Fruit fly (Drosophila melanogaster): ENCODE results near the gene CG8475.
A peak's percentile ranks its signal among the peaks of the same experiment; 100 is the strongest.

CG8475 gene

DNA sequence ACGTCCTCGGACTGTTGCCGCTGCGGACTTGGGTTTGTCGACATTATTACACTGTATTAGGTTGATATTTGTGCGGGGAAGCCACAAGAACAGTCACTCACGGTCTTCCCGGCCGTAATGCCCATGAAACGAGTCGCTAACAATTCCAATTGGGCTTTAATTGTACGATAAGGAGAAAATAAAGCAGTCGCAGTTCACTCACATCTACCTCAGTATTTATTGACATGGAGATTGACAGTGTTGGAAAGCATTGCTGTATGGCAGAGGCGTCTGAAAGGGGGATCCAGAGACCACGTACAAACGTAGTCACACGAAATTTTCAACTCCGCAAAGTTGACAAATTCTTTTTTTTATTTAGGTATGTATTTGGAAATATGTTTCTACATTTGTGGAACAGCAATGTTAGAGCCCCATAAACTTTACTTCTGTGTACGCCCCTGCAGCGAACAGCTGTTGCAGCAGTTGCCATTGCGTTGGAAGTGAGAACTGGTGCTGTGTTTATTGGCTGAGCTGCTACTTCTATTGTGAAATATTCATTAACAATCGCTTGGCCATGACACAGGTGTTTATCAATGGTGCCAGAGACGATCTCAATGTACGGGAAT, 16.1 kb upstream of the CG8475 start, which contains the start of the genes CG8372 and CG8360 (continued):
- TF ChIP-seq CG6276 (GFP tag; optimal IDR thresholded peaks at IDR 0.05) (peak; percentile 98), salr (GFP tag; optimal IDR thresholded peaks at IDR 0.05) (peak; percentile 98 to 99), CG8119 (GFP tag; IDR thresholded peaks at IDR 0.05) (peak; percentile 98), Sox14 (GFP tag; optimal IDR thresholded peaks at IDR 0.05) (peak; percentile 100), acj6 (GFP tag; optimal IDR thresholded peaks at IDR 0.05) (peak; percentile 100), CG6792 (GFP tag; optimal IDR thresholded peaks at IDR 0.05) (peak; percentile 99), CG31627 (GFP tag; optimal IDR thresholded peaks at IDR 0.05) (peak; percentile 100), CG3032 (tag; optimal IDR thresholded peaks at IDR 0.05) (peak; percentile 99), pdm3 (GFP tag; optimal IDR thresholded peaks at IDR 0.05) (peak; percentile 100), spab (GFP tag; optimal IDR thresholded peaks at IDR 0.05) (peak; percentile 99), ss (GFP tag; optimal IDR thresholded peaks at IDR 0.05) (peak; percentile 98 to 99), CG8319 (GFP tag; optimal IDR thresholded peaks at IDR 0.05) (peak; percentile 99), Eip78C (GFP tag) (peak; percentile 100), Hr38 (GFP tag; optimal IDR thresholded peaks at IDR 0.05) (peak; percentile 97), Sox15 (GFP tag; optimal IDR thresholded peaks at IDR 0.05) (peak; percentile 99), esn (GFP tag; optimal IDR thresholded peaks at IDR 0.05) (peak; percentile 100), CG16779 (tag; optimal IDR thresholded peaks at IDR 0.05) (peak; percentile 98), Smox (GFP tag; optimal IDR thresholded peaks at IDR 0.05) (peak; percentile 99), dac (GFP tag; optimal IDR thresholded peaks at IDR 0.05) (peak; percentile 99)

DNA sequence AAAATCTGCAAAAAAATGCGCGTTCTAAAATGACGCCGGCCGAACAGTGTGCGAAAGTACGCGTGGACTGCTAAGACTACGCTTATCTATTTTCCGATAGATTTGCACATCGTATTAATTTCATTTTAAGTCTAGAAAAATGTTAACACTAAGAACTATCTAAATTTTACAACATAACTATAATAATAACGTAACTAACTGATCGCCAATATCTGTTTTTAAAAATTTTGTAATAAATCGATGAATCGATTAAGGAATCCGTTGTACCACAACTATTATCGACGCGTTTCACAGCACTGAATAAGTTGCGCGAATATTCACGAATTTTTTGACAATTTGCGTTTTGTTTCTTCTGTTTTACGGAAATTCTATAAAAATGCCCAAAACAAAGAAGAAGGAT, 14.4 kb upstream of the CG8475 start, which contains the start of gene Ssb-c31a:
Gene Ssb-c31a (plus strand): TSS at position 278 of the 400 bp plus-strand sequence.
- no peak for TF ChIP-seq CG1621 (tag; optimal IDR thresholded peaks at IDR 0.05)
- peak; percentile 5 for TF ChIP-seq CG9139 (GFP tag; optimal IDR thresholded peaks at IDR 0.05)
- no peak for TF ChIP-seq dac (GFP tag; optimal IDR thresholded peaks at IDR 0.05)
- TF ChIP-seq topi (GFP tag; optimal IDR thresholded peaks at IDR 0.05) = peak; percentile 64
- TF ChIP-seq CG8632 (GFP tag; optimal IDR thresholded peaks at IDR 0.05) = no peak
- peak in 1 of 2 experiments; percentile 7 for TF ChIP-seq salr (GFP tag; optimal IDR thresholded peaks at IDR 0.05)
- peak; percentile 54 for TF ChIP-seq CG10631 (GFP tag; optimal IDR thresholded peaks at IDR 0.05)
- TF ChIP-seq Eip93F (GFP tag; optimal IDR thresholded peaks at IDR 0.05) = no peak
- no peak for TF ChIP-seq CG16779 (tag; optimal IDR thresholded peaks at IDR 0.05)
- TF ChIP-seq svp (GFP tag) = peak; percentile 66
- TF ChIP-seq CG6792 (GFP tag; optimal IDR thresholded peaks at IDR 0.05) = peak; percentile 38
- no peak for TF ChIP-seq Lpt (GFP tag; optimal IDR thresholded peaks at IDR 0.05)
- no peak for TF ChIP-seq Sox15 (GFP tag; optimal IDR thresholded peaks at IDR 0.05)
- no peak for TF ChIP-seq fkh (GFP tag; optimal IDR thresholded peaks at IDR 0.05)
- peak; percentile 53 for TF ChIP-seq lz (GFP tag; optimal IDR thresholded peaks at IDR 0.05)
- TF ChIP-seq CG11902 (GFP tag; optimal IDR thresholded peaks at IDR 0.05) = no peak
- peak; percentile 57 for TF ChIP-seq Smox (GFP tag; optimal IDR thresholded peaks at IDR 0.05)
- TF ChIP-seq CG6276 (GFP tag; optimal IDR thresholded peaks at IDR 0.05) = no peak
- TF ChIP-seq CG8119 (GFP tag; IDR thresholded peaks at IDR 0.05) = no peak
- TF ChIP-seq CG8319 (GFP tag; optimal IDR thresholded peaks at IDR 0.05) = peak; percentile 16
- TF ChIP-seq ss (GFP tag; optimal IDR thresholded peaks at IDR 0.05) = peak; percentile 34 to 65
- TF ChIP-seq spab (GFP tag; optimal IDR thresholded peaks at IDR 0.05) = no peak
- TF ChIP-seq Met (GFP tag; optimal IDR thresholded peaks at IDR 0.05) = peak; percentile 69
- peak; percentile 72 for TF ChIP-seq esn (GFP tag; optimal IDR thresholded peaks at IDR 0.05)
- TF ChIP-seq CG11762 (GFP tag; optimal IDR thresholded peaks at IDR 0.05; ENCODE audit: insufficient read depth) = peak; percentile 7
- no peak for TF ChIP-seq fd59A (GFP tag; optimal IDR thresholded peaks at IDR 0.05)
- TF ChIP-seq Eip78C (GFP tag) = peak; percentile 87
- TF ChIP-seq Hr4 (GFP tag; optimal IDR thresholded peaks at IDR 0.05) = peak; percentile 50
- peak; percentile 60 for TF ChIP-seq CG31627 (GFP tag; optimal IDR thresholded peaks at IDR 0.05)
- TF ChIP-seq CG3919 (GFP tag; optimal IDR thresholded peaks at IDR 0.05) = peak; percentile 64
- 0 out of 3 replicates have a peak, but pooled peaks have one; percentile 22 for TF ChIP-seq CG6163 (GFP tag; IDR thresholded peaks at IDR 0.05)
- TF ChIP-seq CG6854 (GFP tag; optimal IDR thresholded peaks at IDR 0.05) = no peak
- TF ChIP-seq CG34406 (GFP tag; optimal IDR thresholded peaks at IDR 0.05) = peak; percentile 4
- TF ChIP-seq Hr38 (GFP tag; optimal IDR thresholded peaks at IDR 0.05) = no peak
- peak; percentile 28 for TF ChIP-seq Ets21C (GFP tag; optimal IDR thresholded peaks at IDR 0.05)
- no peak for TF ChIP-seq Blimp-1 (GFP tag; optimal IDR thresholded peaks at IDR 0.05)
- TF ChIP-seq fd85E (GFP tag; optimal IDR thresholded peaks at IDR 0.05) = no peak
- peak; percentile 66 for TF ChIP-seq Sox102F (GFP tag; optimal IDR thresholded peaks at IDR 0.05)
- TF ChIP-seq CG4318 (GFP tag; optimal IDR thresholded peaks at IDR 0.05) = no peak
- TF ChIP-seq cyc (GFP tag; optimal IDR thresholded peaks at IDR 0.05) = peak; percentile 62
- no peak for TF ChIP-seq CG7368 (GFP tag; optimal IDR thresholded peaks at IDR 0.05)
- peak; percentile 50 for TF ChIP-seq CG6808 (GFP tag; optimal IDR thresholded peaks at IDR 0.05)
- peak; percentile 62 for TF ChIP-seq OdsH (GFP tag; optimal IDR thresholded peaks at IDR 0.05)

All from whole organism, prepupa.